Worm (Caenorhabditis elegans) whole organism, L4 larva: ENCODE measurements around the gene pho-6.

Source experiments
- F10B5.3 ChIP-seq: sonication (generic microtip); optimal IDR thresholded peaks from 2 replicates; lab custom pipeline; 2016; ENCODE audit warnings: mild to moderate bottlenecking, missing genetic modification characterization, missing compliant biosample characterization
- F37D6.2 ChIP-seq: sonication (generic microtip); optimal IDR thresholded peaks from 2 replicates; lab custom pipeline; 2016; ENCODE audit warnings: mild to moderate bottlenecking, missing genetic modification characterization, missing compliant biosample characterization
- F44E2.7 ChIP-seq: fragments of 200-800 bp; sonication (Bioruptor generic); IDR thresholded peaks from 2 replicates; pipeline ENCODE4 v2.1.2; 2022; ENCODE audit warnings: missing genetic modification characterization, missing compliant biosample characterization
- F49E8.2 ChIP-seq: sonication (generic microtip); optimal IDR thresholded peaks from 2 replicates; lab custom pipeline; 2016; ENCODE audit warnings: missing compliant biosample characterization, mild to moderate bottlenecking, missing genetic modification characterization, borderline replicate concordance
- T20F7.1 ChIP-seq: fragments of 200-800 bp; sonication (Bioruptor generic); optimal IDR thresholded peaks from 2 replicates; lab custom pipeline; 2018; ENCODE audit warnings: mild to moderate bottlenecking, missing genetic modification characterization, missing compliant biosample characterization
- Y48G9A.11 ChIP-seq: fragments of 200-800 bp; sonication (Bioruptor generic); IDR thresholded peaks from 2 replicates; pipeline ENCODE4 v1.3.6; 2022; ENCODE audit warnings: missing genetic modification reagents, missing genetic modification characterization, missing compliant biosample characterization
- Y75B8A.6 ChIP-seq: fragments of 200-800 bp; sonication (Bioruptor generic); IDR thresholded peaks from 2 replicates; pipeline ENCODE4 v1.3.6; 2022; ENCODE audit warnings: missing genetic modification reagents, missing genetic modification characterization, missing compliant biosample characterization
- ZK546.5 ChIP-seq, 2 experiments: sonication (generic microtip); optimal IDR thresholded peaks; 2 replicates each; lab custom pipeline; 2017; ENCODE audit warnings: missing biosample characterization in 2 of 2, missing genetic modification characterization in 2 of 2
- aha-1 ChIP-seq: fragments of 150-350 bp; peaks from one replicate; lab custom pipeline; 2014; ENCODE audit warnings: missing biosample characterization, missing genetic modification characterization
- ceh-20 ChIP-seq: fragments of 200-800 bp; sonication (Bioruptor generic); IDR thresholded peaks from 2 replicates; pipeline ENCODE4 v1.3.6; 2022; ENCODE audit warnings: missing genetic modification reagents, missing genetic modification characterization, missing compliant biosample characterization
- ceh-28 ChIP-seq: fragments of 150-350 bp; optimal IDR thresholded peaks from 2 replicates; lab custom pipeline; 2014; ENCODE audit warnings: missing biosample characterization, missing genetic modification reagents, missing genetic modification characterization
- ceh-32 ChIP-seq: sonication (generic microtip); optimal IDR thresholded peaks from 2 replicates; lab custom pipeline; 2016; ENCODE audit warnings: mild to moderate bottlenecking, missing genetic modification characterization, missing compliant biosample characterization; ENCODE audit not compliant: poor library complexity
- ceh-82 ChIP-seq: sonication (generic microtip); optimal IDR thresholded peaks from 2 replicates; lab custom pipeline; 2017; ENCODE audit warnings: missing biosample characterization, missing genetic modification characterization
- cey-2 ChIP-seq: sonication (generic microtip); optimal IDR thresholded peaks from 3 replicates; lab custom pipeline; 2017; ENCODE audit warnings: missing genetic modification characterization, mild to moderate bottlenecking, missing compliant biosample characterization, antibody characterized with exemption, borderline replicate concordance; ENCODE audit not compliant: insufficient read depth
- daf-16 ChIP-seq, 3 experiments: sonication (generic microtip); optimal IDR thresholded peaks; 2 replicates each; lab custom pipeline; 2016 to 2017; ENCODE audit warnings: missing genetic modification characterization in 3 of 3, missing genetic modification reagents in 3 of 3, mild to moderate bottlenecking in 2 of 3, missing compliant biosample characterization in 2 of 3, missing biosample characterization in 1 of 3, moderate library complexity in 1 of 3
- daf-19 ChIP-seq: fragments of 200-800 bp; sonication (Bioruptor generic); conservative IDR thresholded peaks from 2 replicates; pipeline ENCODE4 v1.3.6; 2022; ENCODE audit warnings: missing genetic modification characterization, missing compliant biosample characterization
- daf-8 ChIP-seq: fragments of 200-800 bp; sonication (Bioruptor generic); IDR thresholded peaks from 2 replicates; pipeline ENCODE4 v1.3.6; 2022; ENCODE audit warnings: missing genetic modification characterization, missing compliant biosample characterization
- dmd-6 ChIP-seq: fragments of 200-800 bp; sonication (Bioruptor generic); IDR thresholded peaks from 2 replicates; pipeline ENCODE4 v1.3.6; 2022; ENCODE audit warnings: missing genetic modification reagents, missing genetic modification characterization, missing compliant biosample characterization
- dmd-8 ChIP-seq: fragments of 200-800 bp; sonication (Bioruptor generic); IDR thresholded peaks from 2 replicates; pipeline ENCODE4 v1.3.6; 2022; ENCODE audit warnings: missing genetic modification characterization, missing compliant biosample characterization
- dmd-9 ChIP-seq: fragments of 200-800 bp; sonication (Bioruptor generic); IDR thresholded peaks from 2 replicates; pipeline ENCODE4 v1.3.6; 2022; ENCODE audit warnings: missing genetic modification reagents, missing genetic modification characterization, missing compliant biosample characterization
- dpl-1 ChIP-seq: fragments of 150-350 bp; optimal IDR thresholded peaks from 2 replicates; lab custom pipeline; 2014; ENCODE audit warnings: missing biosample characterization, missing genetic modification reagents, missing genetic modification characterization
- dve-1 ChIP-seq: sonication (generic microtip); optimal IDR thresholded peaks from 2 replicates; lab custom pipeline; 2017; ENCODE audit warnings: antibody characterized with exemption, mild to moderate bottlenecking, missing genetic modification characterization, missing compliant biosample characterization; ENCODE audit not compliant: insufficient read depth
- fos-1 ChIP-seq: fragments of 150-350 bp; optimal IDR thresholded peaks from 2 replicates; lab custom pipeline; 2014; ENCODE audit warnings: missing biosample characterization, missing genetic modification characterization
- hif-1 ChIP-seq, 2 experiments: sonication (generic microtip); optimal IDR thresholded peaks; 2 replicates each; lab custom pipeline; 2016 to 2017; ENCODE audit warnings: missing compliant biosample characterization in 2 of 2, missing genetic modification characterization in 2 of 2, missing genetic modification reagents in 2 of 2, missing genotype in 2 of 2, mild to moderate bottlenecking in 1 of 2
- hlh-11 ChIP-seq: fragments of 200-800 bp; sonication (Bioruptor generic); optimal IDR thresholded peaks from 2 replicates; lab custom pipeline; 2018; ENCODE audit warnings: mild to moderate bottlenecking, missing genetic modification characterization, missing compliant biosample characterization
- hlh-30 ChIP-seq: sonication (generic microtip); optimal IDR thresholded peaks from 2 replicates; lab custom pipeline; 2017; ENCODE audit warnings: antibody characterized with exemption, mild to moderate bottlenecking, missing genetic modification characterization, missing compliant biosample characterization; ENCODE audit not compliant: insufficient read depth
- hmg-1.1 ChIP-seq: fragments of 200-800 bp; sonication (Bioruptor generic); IDR thresholded peaks from 2 replicates; pipeline ENCODE4 v1.3.6; 2022; ENCODE audit warnings: missing genetic modification reagents, missing genetic modification characterization, missing compliant biosample characterization
- lin-1 ChIP-seq: fragments of 200-800 bp; sonication (Bioruptor generic); IDR thresholded peaks from 2 replicates; pipeline ENCODE4 v1.3.6; 2022; ENCODE audit warnings: missing genetic modification reagents, missing genetic modification characterization, missing compliant biosample characterization
- lin-15B ChIP-seq: fragments of 150-350 bp; sonication (generic microtip); optimal IDR thresholded peaks from 3 replicates; lab custom pipeline; 2014; ENCODE audit warnings: missing biosample characterization, missing genetic modification characterization
- lin-38 ChIP-seq: fragments of 200-800 bp; sonication (Bioruptor generic); IDR thresholded peaks from 2 replicates; pipeline ENCODE4 v1.3.6; 2022; ENCODE audit warnings: missing genetic modification reagents, missing genetic modification characterization, missing compliant biosample characterization
- lin-39 ChIP-seq: fragments of 150-350 bp; optimal IDR thresholded peaks from 2 replicates; lab custom pipeline; 2014; ENCODE audit warnings: missing biosample characterization, missing genetic modification reagents, missing genetic modification characterization
- lsy-2 ChIP-seq, 2 experiments: fragments of 150-350 bp in 1 of 2; sonication (generic microtip) in 1 of 2; optimal IDR thresholded peaks; 2 replicates each; lab custom pipeline; 2014 to 2017; ENCODE audit warnings: missing biosample characterization in 2 of 2, missing genetic modification characterization in 2 of 2
- mdl-1 ChIP-seq, 2 experiments: fragments of 150-350 bp in 1 of 2; sonication (generic microtip) in 1 of 2; optimal IDR thresholded peaks; 2 replicates each; lab custom pipeline; 2014 to 2017; ENCODE audit warnings: missing biosample characterization in 2 of 2, missing genetic modification characterization in 2 of 2
- mep-1 ChIP-seq: fragments of 150-350 bp; sonication (generic microtip); optimal IDR thresholded peaks from 3 replicates; lab custom pipeline; 2014; ENCODE audit warnings: missing biosample characterization, missing genetic modification characterization
- mes-2 ChIP-seq: sonication (generic microtip); optimal IDR thresholded peaks from 2 replicates; lab custom pipeline; 2016; ENCODE audit warnings: missing genotype, mild to moderate bottlenecking, missing genetic modification characterization, missing compliant biosample characterization; ENCODE audit not compliant: poor library complexity, severe bottlenecking
- nhr-25 ChIP-seq: sonication (generic microtip); optimal IDR thresholded peaks from 2 replicates; lab custom pipeline; 2017; ENCODE audit warnings: missing genetic modification characterization, mild to moderate bottlenecking, missing compliant biosample characterization, antibody characterized with exemption, moderate library complexity, borderline replicate concordance; ENCODE audit not compliant: insufficient read depth
- nhr-28 ChIP-seq: fragments of 150-350 bp; optimal IDR thresholded peaks from 2 replicates; lab custom pipeline; 2014; ENCODE audit warnings: missing biosample characterization, missing genetic modification characterization
- nhr-48 ChIP-seq: sonication (generic microtip); optimal IDR thresholded peaks from 2 replicates; lab custom pipeline; 2016; ENCODE audit warnings: mild to moderate bottlenecking, missing genetic modification characterization, missing compliant biosample characterization
- nhr-6 ChIP-seq: fragments of 150-350 bp; optimal IDR thresholded peaks from 2 replicates; lab custom pipeline; 2014; ENCODE audit warnings: missing biosample characterization, missing genetic modification characterization
- nhr-77 ChIP-seq: fragments of 150-350 bp; optimal IDR thresholded peaks from 2 replicates; lab custom pipeline; 2014; ENCODE audit warnings: missing biosample characterization, missing genetic modification characterization
- pqm-1 ChIP-seq: sonication (generic microtip); optimal IDR thresholded peaks from 2 replicates; lab custom pipeline; 2017; ENCODE audit warnings: missing biosample characterization, missing genetic modification characterization
- tag-97 ChIP-seq: fragments of 200-800 bp; sonication (Bioruptor generic); IDR thresholded peaks from 2 replicates; pipeline ENCODE4 v1.3.6; 2022; ENCODE audit warnings: missing genetic modification characterization, missing compliant biosample characterization
- tra-1 ChIP-seq: fragments of 200-800 bp; sonication (Bioruptor generic); IDR thresholded peaks from 2 replicates; pipeline ENCODE4 v1.3.6; 2022; ENCODE audit warnings: missing genetic modification reagents, missing genetic modification characterization, missing compliant biosample characterization
- unc-62 ChIP-seq, 3 experiments: fragments of 150-350 bp in 1 of 3; sonication (generic microtip); optimal IDR thresholded peaks in 2 of 3; peaks in 1 of 3; 1 replicate in 1 of 3; 2 replicates in 2 of 3; lab custom pipeline; 2014 to 2017; ENCODE audit warnings: missing biosample characterization in 3 of 3, missing genetic modification characterization in 3 of 3, missing genetic modification reagents in 3 of 3, missing genotype in 1 of 3
- vab-7 ChIP-seq: fragments of 200-800 bp; sonication (Bioruptor generic); IDR thresholded peaks from 2 replicates; pipeline ENCODE4 v1.3.6; 2022; ENCODE audit warnings: missing genetic modification reagents, missing genetic modification characterization, missing compliant biosample characterization
- zip-11 ChIP-seq: fragments of 200-800 bp; sonication (Bioruptor generic); IDR thresholded peaks from 2 replicates; pipeline ENCODE4 v1.3.6; 2022; ENCODE audit warnings: missing genetic modification characterization, missing compliant biosample characterization

Gene pho-6

ce11 chrV:8403916-8404315 lies 9.7 kb upstream of the pho-6 start:
- no peak for TF ChIP-seq nhr-48 (tag; lab: Kevin White, UChicago)
- no peak for TF ChIP-seq ceh-28 (tag; lab: Kevin White, UChicago)
- no peak for TF ChIP-seq Y48G9A.11 (GFP tag; lab: Robert Waterston, UW)
- no peak for TF ChIP-seq aha-1 (tag; lab: Kevin White, UChicago)
- no peak for TF ChIP-seq ceh-20 (GFP tag; lab: Robert Waterston, UW)
- TF ChIP-seq fos-1 (tag; lab: Kevin White, UChicago): no peak
- no peak for TF ChIP-seq nhr-25 (tag; lab: Kevin White, UChicago)
- TF ChIP-seq T20F7.1: no peak
- no peak for TF ChIP-seq F37D6.2 (tag; lab: Kevin White, UChicago)
- no peak for TF ChIP-seq daf-16 (GFP tag; optimal IDR thresholded peaks at IDR 0.05; lab: Kevin White, UChicago)
- peak; percentile 55 for TF ChIP-seq daf-16 (tag; optimal IDR thresholded peaks at IDR 0.05; lab: Kevin White, UChicago)
- TF ChIP-seq dmd-6 (GFP tag; lab: Robert Waterston, UW): no peak
- no peak for TF ChIP-seq tag-97 (GFP tag; lab: Robert Waterston, UW)
- TF ChIP-seq nhr-28 (tag; lab: Kevin White, UChicago): no peak
- no peak for TF ChIP-seq nhr-77
- TF ChIP-seq dve-1: peak; percentile 41
- TF ChIP-seq pqm-1 (tag; lab: Kevin White, UChicago): peak; percentile 4
- TF ChIP-seq hmg-1.1 (GFP tag; lab: Robert Waterston, UW): no peak
- no peak for TF ChIP-seq lsy-2 (tag; optimal IDR thresholded peaks at IDR 0.05; lab: Kevin White, UChicago)
- TF ChIP-seq hlh-11 (tag; lab: Kevin White, UChicago): peak; percentile 27
- no peak for TF ChIP-seq daf-19 (GFP tag; lab: Robert Waterston, UW)
- TF ChIP-seq daf-8 (GFP tag; lab: Robert Waterston, UW): no peak
- TF ChIP-seq, all 104 proteins: peak for 4

- TF ChIP-seq ceh-82: no peak
- TF ChIP-seq ceh-32: no peak
- TF ChIP-seq lin-39 (tag; lab: Kevin White, UChicago): no peak
- peak; percentile 80 for TF ChIP-seq hlh-11 (tag; lab: Kevin White, UChicago)
- TF ChIP-seq F10B5.3 (tag; lab: Kevin White, UChicago): no peak
- TF ChIP-seq lin-1 (GFP tag; lab: Robert Waterston, UW): 0 out of 2 replicates have a peak, but pooled peaks have one; percentile 43
- no peak for TF ChIP-seq lin-15B (tag; lab: Kevin White, UChicago)
- TF ChIP-seq cey-2 (tag; lab: Kevin White, UChicago): peak; percentile 8
- peak; percentile 46 for TF ChIP-seq dve-1
- no peak for TF ChIP-seq F49E8.2
- TF ChIP-seq vab-7 (GFP tag; lab: Robert Waterston, UW): no peak
- peak; percentile 33 for TF ChIP-seq mes-2 (tag; lab: Kevin White, UChicago)
- no peak for TF ChIP-seq T20F7.1
- peak in 1 of 2 experiments; percentile 35 for TF ChIP-seq hif-1 (tag; optimal IDR thresholded peaks at IDR 0.05; lab: Kevin White, UChicago)
- TF ChIP-seq hlh-30 (tag; lab: Kevin White, UChicago): peak; percentile 73
- TF ChIP-seq zip-11 (GFP tag; lab: Robert Waterston, UW): no peak
- peak; percentile 32 for TF ChIP-seq pqm-1 (tag; lab: Kevin White, UChicago)
- no peak for TF ChIP-seq F44E2.7 (GFP tag; lab: Robert Waterston, UW)
- TF ChIP-seq ZK546.5 (tag; optimal IDR thresholded peaks at IDR 0.05; lab: Kevin White, UChicago): no peak
- TF ChIP-seq dmd-8: no peak
- TF ChIP-seq mdl-1 (tag; optimal IDR thresholded peaks at IDR 0.05; lab: Kevin White, UChicago): peak in 1 of 2 experiments; percentile 64
- no peak for TF ChIP-seq unc-62 (GFP tag; optimal IDR thresholded peaks at IDR 0.05 in 1 of 2; lab: Kevin White, UChicago)
- TF ChIP-seq unc-62 (tag; optimal IDR thresholded peaks at IDR 0.05; lab: Kevin White, UChicago): no peak
- peak; percentile 60 for TF ChIP-seq dmd-6 (GFP tag; lab: Robert Waterston, UW)
- no peak for TF ChIP-seq nhr-77
- no peak for TF ChIP-seq dmd-9
- no peak for TF ChIP-seq Y75B8A.6 (GFP tag; lab: Robert Waterston, UW)
- no peak for TF ChIP-seq mep-1 (tag; lab: Kevin White, UChicago)
- TF ChIP-seq nhr-6: no peak
- no peak for TF ChIP-seq dpl-1 (GFP tag; lab: Kevin White, UChicago)
- 0 out of 2 replicates have a peak, but pooled peaks have one; percentile 47 for TF ChIP-seq tra-1 (GFP tag; lab: Robert Waterston, UW)
- TF ChIP-seq nhr-28 (tag; lab: Kevin White, UChicago): peak; percentile 7
- no peak for TF ChIP-seq daf-16 (GFP tag; optimal IDR thresholded peaks at IDR 0.05; lab: Kevin White, UChicago)
- TF ChIP-seq daf-16 (tag; optimal IDR thresholded peaks at IDR 0.05; lab: Kevin White, UChicago): peak; percentile 37
- TF ChIP-seq lin-38 (GFP tag; lab: Robert Waterston, UW): no peak
These were observed 8.9 kb upstream of the pho-6 start for ce11 chrV:8403152-8403551.
